Worm (Caenorhabditis elegans): ENCODE data around the gene nlp-58.

- TF ChIP-seq nhr-21 (tag; optimal IDR thresholded peaks at IDR 0.05) (no peak), nhr-11 (tag; optimal IDR thresholded peaks at IDR 0.05) (no peak), elt-3 (tag; optimal IDR thresholded peaks at IDR 0.05) (no peak), snpc-4 (tag; optimal IDR thresholded peaks at IDR 0.05) (no peak), unc-62 (GFP tag; optimal IDR thresholded peaks at IDR 0.05) (no peak)
Observed at ce11 chrV:9943039-9943438, 5.7 kb downstream of the nlp-58 start, which contains the start of gene fipr-12.
